Worm (Caenorhabditis elegans) whole organism, late embryonic: ENCODE data around the gene C28D4.18.

Experiments used
- C08G9.2 ChIP-seq: sonication (generic microtip); optimal IDR thresholded peaks from 2 replicates; lab custom pipeline; 2016; ENCODE audit warnings: mild to moderate bottlenecking, missing genetic modification characterization, moderate library complexity, missing compliant biosample characterization
- C38D4.7 ChIP-seq: fragments of 200-800 bp; sonication (Bioruptor generic); optimal IDR thresholded peaks from 2 replicates; lab custom pipeline; 2018; ENCODE audit warnings: mild to moderate bottlenecking, missing genetic modification characterization, moderate library complexity, missing compliant biosample characterization
- K02D7.2 ChIP-seq: sonication (generic microtip); optimal IDR thresholded peaks from 2 replicates; lab custom pipeline; 2017; ENCODE audit warnings: mild to moderate bottlenecking, missing genetic modification characterization, missing compliant biosample characterization
- K09A11.1 ChIP-seq: sonication (generic microtip); optimal IDR thresholded peaks from 2 replicates; lab custom pipeline; 2017; ENCODE audit warnings: antibody characterized with exemption, mild to moderate bottlenecking, missing genetic modification characterization, missing compliant biosample characterization; ENCODE audit not compliant: insufficient read depth
- Y22D7AL.16 ChIP-seq: sonication (generic microtip); optimal IDR thresholded peaks from 2 replicates; lab custom pipeline; 2016; ENCODE audit warnings: missing genetic modification characterization, missing compliant biosample characterization
- ahr-1 ChIP-seq: sonication (generic microtip); optimal IDR thresholded peaks from 2 replicates; lab custom pipeline; 2016; ENCODE audit warnings: missing genetic modification characterization, missing compliant biosample characterization
- ama-1 ChIP-seq: fragments of 150-350 bp; optimal IDR thresholded peaks from 2 replicates; lab custom pipeline; 2014
- ceh-18 ChIP-seq: sonication (generic microtip); optimal IDR thresholded peaks from 2 replicates; lab custom pipeline; 2016; ENCODE audit warnings: missing genetic modification characterization, missing compliant biosample characterization
- ceh-19 ChIP-seq: fragments of 200-800 bp; sonication (Bioruptor generic); optimal IDR thresholded peaks from 2 replicates; lab custom pipeline; 2018; ENCODE audit warnings: mild to moderate bottlenecking, missing genetic modification characterization, missing compliant biosample characterization
- ceh-2 ChIP-seq: sonication (generic microtip); optimal IDR thresholded peaks from 2 replicates; lab custom pipeline; 2016; ENCODE audit warnings: missing genotype, missing genetic modification characterization, missing compliant biosample characterization
- ceh-34 ChIP-seq: sonication (generic microtip); optimal IDR thresholded peaks from 2 replicates; lab custom pipeline; 2016; ENCODE audit warnings: mild to moderate bottlenecking, missing genetic modification characterization, missing compliant biosample characterization
- ceh-48 ChIP-seq: sonication (generic microtip); optimal IDR thresholded peaks from 2 replicates; lab custom pipeline; 2016; ENCODE audit warnings: missing genetic modification characterization, inconsistent platforms, missing compliant biosample characterization
- ceh-6 ChIP-seq: fragments of 200-800 bp; sonication (Bioruptor generic); optimal IDR thresholded peaks from 2 replicates; lab custom pipeline; 2018; ENCODE audit warnings: mild to moderate bottlenecking, missing genetic modification characterization, missing compliant biosample characterization
- che-1 ChIP-seq: sonication (generic microtip); optimal IDR thresholded peaks from 2 replicates; lab custom pipeline; 2016; ENCODE audit warnings: mild to moderate bottlenecking, missing genetic modification characterization, missing compliant biosample characterization
- dmd-4 ChIP-seq: sonication (generic microtip); optimal IDR thresholded peaks from 2 replicates; lab custom pipeline; 2016; ENCODE audit warnings: borderline replicate concordance, missing genetic modification characterization, missing compliant biosample characterization
- dve-1 ChIP-seq: sonication (generic microtip); optimal IDR thresholded peaks from 2 replicates; lab custom pipeline; 2017; ENCODE audit warnings: antibody characterized with exemption, mild to moderate bottlenecking, missing genetic modification characterization, missing compliant biosample characterization
- elt-2 ChIP-seq: sonication (generic microtip); optimal IDR thresholded peaks from 2 replicates; lab custom pipeline; 2016; ENCODE audit warnings: missing genetic modification reagents, missing genetic modification characterization, missing compliant biosample characterization
- eyg-1 ChIP-seq: sonication (generic microtip); optimal IDR thresholded peaks from 2 replicates; lab custom pipeline; 2016; ENCODE audit warnings: missing genotype, missing genetic modification characterization, missing compliant biosample characterization
- fax-1 ChIP-seq: sonication (generic microtip); optimal IDR thresholded peaks from 2 replicates; lab custom pipeline; 2016; ENCODE audit warnings: missing genotype, missing genetic modification characterization, missing compliant biosample characterization
- fkh-6 ChIP-seq: sonication (generic microtip); optimal IDR thresholded peaks from 2 replicates; lab custom pipeline; 2016; ENCODE audit warnings: missing genetic modification characterization, missing compliant biosample characterization
- gmeb-2 ChIP-seq: sonication (generic microtip); optimal IDR thresholded peaks from 2 replicates; lab custom pipeline; 2016; ENCODE audit warnings: missing genetic modification characterization, inconsistent platforms, missing compliant biosample characterization
- hlh-6 ChIP-seq: sonication (generic microtip); optimal IDR thresholded peaks from 2 replicates; lab custom pipeline; 2016; ENCODE audit warnings: missing genotype, missing genetic modification characterization, missing compliant biosample characterization
- lim-6 ChIP-seq: sonication (generic microtip); optimal IDR thresholded peaks from 2 replicates; lab custom pipeline; 2016; ENCODE audit warnings: missing genetic modification characterization, missing compliant biosample characterization
- lin-11 ChIP-seq: fragments of 200-800 bp; sonication (Bioruptor generic); optimal IDR thresholded peaks from 2 replicates; lab custom pipeline; 2018; ENCODE audit warnings: mild to moderate bottlenecking, missing genetic modification characterization, missing compliant biosample characterization
- madf-2 ChIP-seq: sonication (generic microtip); optimal IDR thresholded peaks from 2 replicates; lab custom pipeline; 2017; ENCODE audit warnings: missing genetic modification characterization, missing compliant biosample characterization
- nhr-11 ChIP-seq: fragments of 150-350 bp; optimal IDR thresholded peaks from 2 replicates; lab custom pipeline; 2014; ENCODE audit warnings: missing biosample characterization, missing genetic modification characterization
- odd-2 ChIP-seq: sonication (generic microtip); optimal IDR thresholded peaks from 2 replicates; lab custom pipeline; 2017; ENCODE audit warnings: antibody characterized with exemption, mild to moderate bottlenecking, missing genetic modification characterization, missing compliant biosample characterization
- pat-9 ChIP-seq: fragments of 200-800 bp; sonication (Bioruptor generic); optimal IDR thresholded peaks from 2 replicates; lab custom pipeline; 2018; ENCODE audit warnings: mild to moderate bottlenecking, missing genetic modification characterization, moderate library complexity, missing compliant biosample characterization
- pha-2 ChIP-seq: sonication (generic microtip); optimal IDR thresholded peaks from 2 replicates; lab custom pipeline; 2017; ENCODE audit warnings: mild to moderate bottlenecking, missing genetic modification characterization, missing compliant biosample characterization
- ref-2 ChIP-seq: sonication (generic microtip); optimal IDR thresholded peaks from 2 replicates; lab custom pipeline; 2016; ENCODE audit warnings: missing genetic modification characterization, missing compliant biosample characterization
- rnt-1 ChIP-seq: sonication (generic microtip); optimal IDR thresholded peaks from 2 replicates; lab custom pipeline; 2016; ENCODE audit warnings: missing genetic modification characterization, missing compliant biosample characterization
- sdc-2 ChIP-seq: sonication (generic microtip); optimal IDR thresholded peaks from 2 replicates; lab custom pipeline; 2016; ENCODE audit warnings: missing genotype, missing genetic modification characterization, missing compliant biosample characterization
- sox-4 ChIP-seq: sonication (generic microtip); optimal IDR thresholded peaks from 2 replicates; lab custom pipeline; 2017; ENCODE audit warnings: mild to moderate bottlenecking, missing genetic modification characterization, inconsistent platforms, missing compliant biosample characterization
- ttx-3 ChIP-seq: sonication (generic microtip); optimal IDR thresholded peaks from 2 replicates; lab custom pipeline; 2016; ENCODE audit warnings: missing genetic modification reagents, missing genetic modification characterization, missing compliant biosample characterization
- unc-3 ChIP-seq, 2 experiments: fragments of 200-800 bp in 1 of 2; sonication (Bioruptor generic) in 1 of 2; sonication (generic microtip) in 1 of 2; conservative IDR thresholded peaks in 1 of 2; optimal IDR thresholded peaks in 1 of 2; 2 replicates each; pipeline versions ENCODE4 v1.3.6 to Lab custom; 2016 to 2022; ENCODE audit warnings: missing compliant biosample characterization in 2 of 2, missing genetic modification characterization in 2 of 2, missing genetic modification reagents in 1 of 2
- unc-42 ChIP-seq: sonication (generic microtip); optimal IDR thresholded peaks from 2 replicates; lab custom pipeline; 2016; ENCODE audit warnings: missing genotype, missing genetic modification characterization, missing compliant biosample characterization
- unc-55 ChIP-seq: sonication (generic microtip); optimal IDR thresholded peaks from 2 replicates; lab custom pipeline; 2017; ENCODE audit warnings: missing biosample characterization, missing genetic modification reagents, missing genetic modification characterization
- unc-86 ChIP-seq: sonication (generic microtip); optimal IDR thresholded peaks from 2 replicates; lab custom pipeline; 2016; ENCODE audit warnings: missing genetic modification characterization, missing compliant biosample characterization
- zip-5 ChIP-seq: sonication (generic microtip); optimal IDR thresholded peaks from 2 replicates; lab custom pipeline; 2016; ENCODE audit warnings: missing genetic modification characterization, missing compliant biosample characterization
- ztf-16 ChIP-seq: sonication (generic microtip); optimal IDR thresholded peaks from 2 replicates; lab custom pipeline; 2017; ENCODE audit warnings: missing genetic modification characterization, missing compliant biosample characterization

Gene C28D4.18

DNA sequence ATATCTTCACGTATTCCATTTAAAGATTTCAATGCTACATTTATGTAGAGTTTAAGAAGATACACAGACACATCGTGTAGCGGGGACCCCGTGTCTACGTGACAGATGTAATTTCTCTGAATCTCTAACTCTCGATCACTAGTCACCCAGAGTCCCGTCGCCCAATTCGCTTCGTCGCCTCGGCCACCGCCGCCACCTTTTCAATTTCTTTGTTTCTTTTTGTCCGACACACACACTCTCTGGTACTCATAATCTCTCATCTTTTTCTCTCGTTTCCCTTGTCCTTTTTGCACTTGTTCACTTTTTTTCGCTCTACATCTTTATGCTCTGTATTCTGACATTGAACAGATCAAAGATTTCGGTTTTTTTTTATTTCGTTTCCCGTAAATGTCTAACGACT lies 6.7 kb upstream of the C28D4.18 start (continued):
- TF ChIP-seq rnt-1 (tag; lab: Kevin White, UChicago) (peak; percentile 66), ceh-18 (tag; lab: Kevin White, UChicago) (peak; percentile 87), unc-42 (tag; lab: Kevin White, UChicago) (no peak), K02D7.2 (no peak), Y22D7AL.16 (tag; lab: Kevin White, UChicago) (no peak), ceh-34 (tag; lab: Kevin White, UChicago) (peak; percentile 19), unc-3 (GFP tag; conservative IDR thresholded peaks at IDR 0.05; lab: Robert Waterston, UW) (no peak), unc-3 (tag; optimal IDR thresholded peaks at IDR 0.05; lab: Kevin White, UChicago) (no peak), lim-6 (no peak), zip-5 (no peak), che-1 (no peak), lin-11 (tag; lab: Kevin White, UChicago) (no peak), ztf-16 (no peak), pat-9 (tag; lab: Kevin White, UChicago) (peak; percentile 3), C08G9.2 (no peak), hlh-6 (no peak), fax-1 (tag; lab: Kevin White, UChicago) (no peak), elt-2 (tag; lab: Kevin White, UChicago) (no peak), gmeb-2 (tag; lab: Kevin White, UChicago) (no peak), ceh-48 (no peak), ceh-2 (tag; lab: Kevin White, UChicago) (no peak), ceh-19 (GFP tag; lab: Kevin White, UChicago) (no peak), ceh-6 (GFP tag; lab: Kevin White, UChicago) (no peak), ama-1 (lab: Kevin White, UChicago) (no peak), dve-1 (tag; lab: Kevin White, UChicago) (peak; percentile 69), unc-55 (GFP tag; lab: Kevin White, UChicago) (peak; percentile 64), eyg-1 (tag; lab: Kevin White, UChicago) (no peak), ahr-1 (tag; lab: Kevin White, UChicago) (no peak), ttx-3 (tag; lab: Kevin White, UChicago) (no peak), dmd-4 (no peak)

DNA sequence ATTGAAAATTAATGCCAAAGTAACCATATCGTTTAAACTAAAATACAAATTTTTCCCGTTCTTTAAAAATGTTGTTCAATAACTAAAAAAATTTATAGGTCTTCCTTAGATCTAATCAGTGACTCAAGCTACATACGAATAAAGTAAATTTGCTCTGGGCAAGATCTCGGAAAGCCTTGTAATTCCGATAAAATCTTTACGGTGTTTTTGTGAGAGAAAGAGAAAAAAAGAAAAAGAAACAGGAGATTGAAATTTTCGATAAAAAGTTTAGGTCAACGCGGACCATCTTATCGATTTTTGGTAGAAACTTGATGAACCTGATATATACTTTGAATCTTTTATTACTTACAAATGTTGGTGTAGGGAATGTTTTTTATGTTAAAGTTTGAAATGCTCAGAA lies 1.9 kb upstream of the C28D4.18 start:
- TF ChIP-seq ceh-19 (GFP tag; lab: Kevin White, UChicago) (no peak), sdc-2 (tag; lab: Kevin White, UChicago) (no peak), sox-4 (tag; lab: Kevin White, UChicago) (no peak), pha-2 (tag; lab: Kevin White, UChicago) (no peak), unc-55 (GFP tag; lab: Kevin White, UChicago) (no peak), odd-2 (tag; lab: Kevin White, UChicago) (no peak), lin-11 (tag; lab: Kevin White, UChicago) (no peak), unc-86 (tag; lab: Kevin White, UChicago) (no peak), che-1 (no peak), ahr-1 (tag; lab: Kevin White, UChicago) (no peak), nhr-11 (tag; lab: Kevin White, UChicago) (no peak)

DNA sequence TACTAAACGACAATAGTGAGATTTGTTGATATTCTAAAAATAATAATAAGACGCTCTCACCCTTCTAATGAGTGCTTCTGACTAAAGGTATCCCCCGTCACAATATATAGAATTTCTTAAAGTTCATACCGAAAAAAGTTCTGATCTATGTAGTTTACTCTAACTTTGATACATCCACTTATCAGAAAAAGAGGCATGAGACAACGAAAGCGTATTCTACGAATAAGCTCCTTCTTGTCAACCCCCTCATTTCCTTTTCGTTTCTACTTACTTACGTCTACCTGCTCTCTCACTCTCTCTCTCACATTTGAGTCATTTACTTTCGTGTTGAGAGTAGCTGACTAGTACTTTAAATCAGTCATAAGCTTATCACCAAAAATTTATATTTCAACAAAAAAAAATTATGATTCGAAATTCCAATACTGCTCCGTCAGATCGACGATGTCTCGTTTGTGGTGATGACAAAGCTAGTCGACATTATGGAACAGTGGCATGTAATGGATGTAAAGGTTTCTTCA lies 447 bp downstream of the C28D4.18 start:
- TF ChIP-seq unc-55 (GFP tag; lab: Kevin White, UChicago): no peak
- no peak for TF ChIP-seq C38D4.7 (GFP tag; lab: Kevin White, UChicago)
- no peak for TF ChIP-seq K09A11.1 (tag; lab: Kevin White, UChicago)
- TF ChIP-seq ref-2 (tag; lab: Kevin White, UChicago): no peak
- no peak for TF ChIP-seq fkh-6 (tag; lab: Kevin White, UChicago)
- TF ChIP-seq fax-1 (tag; lab: Kevin White, UChicago): no peak
- TF ChIP-seq ceh-48: no peak
- TF ChIP-seq dve-1 (tag; lab: Kevin White, UChicago): no peak
- TF ChIP-seq madf-2: no peak
- no peak for TF ChIP-seq K02D7.2
